Worm (Caenorhabditis elegans): Measurements from ENCODE around the gene Y73F8A.10.
"Not testable (repeated sequence)": the region's sequence is repeated elsewhere in the genome, so short reads cannot be mapped to it uniquely, and the experiment has no call there.

Gene Y73F8A.10

DNA sequence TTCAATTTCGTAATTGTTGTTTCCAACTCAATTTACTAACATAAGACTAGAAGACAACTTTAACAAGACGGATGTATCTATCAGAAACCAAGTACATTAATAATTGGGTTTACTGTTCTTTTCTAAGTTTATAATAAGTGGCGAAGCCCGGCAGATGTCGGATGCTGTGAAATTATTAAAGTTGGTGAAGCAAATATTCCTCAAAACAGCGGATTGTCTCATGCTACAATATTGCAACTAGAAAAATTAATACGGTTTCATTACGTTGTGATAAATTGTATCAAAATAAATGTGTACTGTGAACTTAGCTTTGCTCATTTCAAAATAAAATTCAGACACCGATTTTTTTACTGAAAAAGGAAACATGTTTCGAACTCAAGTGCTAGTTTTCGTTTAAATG lies 10.5 kb upstream of the Y73F8A.10 start:
- TF ChIP-seq scrt-1 (GFP tag; IDR thresholded peaks at IDR 0.05) (no peak), pes-1 (GFP tag; IDR thresholded peaks at IDR 0.05) (no peak), hmg-4 (GFP tag; optimal IDR thresholded peaks at IDR 0.05) (no peak), ets-7 (tag; optimal IDR thresholded peaks at IDR 0.05) (no peak)

DNA sequence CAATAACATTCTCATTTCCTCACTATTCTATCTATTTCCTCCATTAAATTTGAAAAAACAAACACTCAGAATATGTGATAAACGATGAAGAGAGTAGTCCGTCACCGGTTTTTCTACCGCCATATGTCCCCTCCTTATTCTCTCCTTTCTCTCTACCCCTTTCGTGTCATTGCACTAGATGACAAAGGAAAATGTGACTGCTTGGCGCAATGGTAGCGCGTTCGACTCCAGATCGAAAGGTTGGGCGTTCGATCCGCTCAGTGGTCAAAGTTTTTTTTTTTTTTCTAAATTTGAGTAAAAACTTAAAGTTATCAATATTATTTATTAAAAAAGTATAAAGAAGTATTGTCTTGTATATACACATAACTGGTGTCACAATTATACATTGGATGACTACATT lies 4.6 kb upstream of the Y73F8A.10 start:
- TF ChIP-seq ama-1 (optimal IDR thresholded peaks at IDR 0.05) (no peak), hmbx-1 (tag; optimal IDR thresholded peaks at IDR 0.05) (no peak), ets-7 (tag; optimal IDR thresholded peaks at IDR 0.05) (no peak), aly-1 (tag; optimal IDR thresholded peaks at IDR 0.05) (no peak), B0310.2 (tag; optimal IDR thresholded peaks at IDR 0.05) (no peak), hmg-4 (GFP tag; optimal IDR thresholded peaks at IDR 0.05) (no peak), tbx-11 (GFP tag; IDR thresholded peaks at IDR 0.05) (peak; percentile 84), sea-1 (GFP tag; conservative IDR thresholded peaks at IDR 0.05) (peak; percentile 78), tbx-37 (GFP tag; conservative IDR thresholded peaks at IDR 0.05) (peak; percentile 84), pes-1 (GFP tag; IDR thresholded peaks at IDR 0.05) (peak; percentile 87), ceh-36 (tag; optimal IDR thresholded peaks at IDR 0.05) (no peak), hnd-1 (tag; optimal IDR thresholded peaks at IDR 0.05) (peak; percentile 54), tra-4 (tag; optimal IDR thresholded peaks at IDR 0.05) (no peak), scrt-1 (GFP tag; IDR thresholded peaks at IDR 0.05) (peak; percentile 84), flt-1 (GFP tag; IDR thresholded peaks at IDR 0.05) (peak; percentile 85), ceh-13 (GFP tag; optimal IDR thresholded peaks at IDR 0.05) (peak; percentile 39)

DNA sequence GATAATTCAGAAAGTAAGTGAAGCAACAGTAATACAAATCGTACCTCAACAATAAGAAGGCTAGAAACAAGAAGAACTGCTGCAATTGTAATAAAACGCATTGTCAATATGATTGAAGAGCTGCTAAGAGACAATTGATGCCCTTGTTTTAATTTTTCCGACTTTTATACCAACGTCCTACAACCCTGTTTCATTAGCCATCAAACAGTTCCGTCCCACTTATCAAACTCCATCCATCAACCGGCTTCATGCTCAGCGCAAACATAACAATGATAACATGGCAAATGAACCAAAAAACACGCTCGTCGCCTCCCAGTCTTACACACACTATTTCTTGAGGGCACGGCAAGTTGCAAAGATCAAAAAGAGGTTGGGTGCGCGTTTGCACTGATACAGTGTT lies 3.0 kb upstream of the Y73F8A.10 start, which contains the start of gene pqn-90:
Gene pqn-90 (minus strand): TSS at position 101 of the 400 bp plus-strand sequence.
- TF ChIP-seq scrt-1 (GFP tag; IDR thresholded peaks at IDR 0.05) (no peak), tbx-11 (GFP tag; IDR thresholded peaks at IDR 0.05) (no peak), ets-7 (tag; optimal IDR thresholded peaks at IDR 0.05) (no peak), hmbx-1 (tag; optimal IDR thresholded peaks at IDR 0.05) (no peak), hmg-4 (GFP tag; optimal IDR thresholded peaks at IDR 0.05) (no peak), B0310.2 (tag; optimal IDR thresholded peaks at IDR 0.05) (no peak), ama-1 (optimal IDR thresholded peaks at IDR 0.05) (no peak), sea-1 (GFP tag; conservative IDR thresholded peaks at IDR 0.05) (no peak), tbx-37 (GFP tag; conservative IDR thresholded peaks at IDR 0.05) (no peak), F13C5.2 (tag; optimal IDR thresholded peaks at IDR 0.05) (no peak), flt-1 (GFP tag; IDR thresholded peaks at IDR 0.05) (no peak), hnd-1 (tag; optimal IDR thresholded peaks at IDR 0.05) (no peak), ceh-36 (tag; optimal IDR thresholded peaks at IDR 0.05) (no peak), tra-4 (tag; optimal IDR thresholded peaks at IDR 0.05) (no peak), aly-1 (tag; optimal IDR thresholded peaks at IDR 0.05) (no peak), ceh-13 (GFP tag; optimal IDR thresholded peaks at IDR 0.05) (no peak), pes-1 (GFP tag; IDR thresholded peaks at IDR 0.05) (no peak)

DNA sequence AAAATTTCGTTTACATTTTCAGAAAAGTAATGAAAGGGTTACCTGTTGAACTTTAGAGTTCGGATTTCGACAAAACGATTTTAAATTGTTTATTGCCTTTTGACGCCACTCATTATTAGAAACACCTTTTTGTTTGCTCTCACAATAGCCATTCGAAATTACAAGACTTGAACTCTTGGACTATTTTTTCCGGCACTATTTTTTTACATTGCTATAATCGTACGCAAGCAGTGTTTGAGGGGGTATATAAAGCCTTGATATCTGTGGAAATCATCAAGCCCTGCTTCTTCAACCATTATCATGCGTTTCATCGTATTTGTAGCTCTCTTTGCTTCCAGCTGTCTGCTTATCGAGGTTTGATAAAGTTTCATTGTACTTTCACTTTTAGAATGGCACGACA lies 2.5 kb upstream of the Y73F8A.10 start, which contains the start of gene pqn-91:
Gene pqn-91 (plus strand): TSS at position 301 of the 400 bp plus-strand sequence.
- no peak for TF ChIP-seq B0310.2 (tag; optimal IDR thresholded peaks at IDR 0.05)
- no peak for TF ChIP-seq F13C5.2 (tag; optimal IDR thresholded peaks at IDR 0.05)
- TF ChIP-seq hnd-1 (tag; optimal IDR thresholded peaks at IDR 0.05) = no peak
- TF ChIP-seq ceh-36 (tag; optimal IDR thresholded peaks at IDR 0.05) = no peak
- TF ChIP-seq tbx-11 (GFP tag; IDR thresholded peaks at IDR 0.05) = no peak
- TF ChIP-seq ama-1 (optimal IDR thresholded peaks at IDR 0.05) = no peak
- no peak for TF ChIP-seq ceh-13 (GFP tag; optimal IDR thresholded peaks at IDR 0.05)
- TF ChIP-seq hmg-4 (GFP tag; optimal IDR thresholded peaks at IDR 0.05) = no peak

DNA sequence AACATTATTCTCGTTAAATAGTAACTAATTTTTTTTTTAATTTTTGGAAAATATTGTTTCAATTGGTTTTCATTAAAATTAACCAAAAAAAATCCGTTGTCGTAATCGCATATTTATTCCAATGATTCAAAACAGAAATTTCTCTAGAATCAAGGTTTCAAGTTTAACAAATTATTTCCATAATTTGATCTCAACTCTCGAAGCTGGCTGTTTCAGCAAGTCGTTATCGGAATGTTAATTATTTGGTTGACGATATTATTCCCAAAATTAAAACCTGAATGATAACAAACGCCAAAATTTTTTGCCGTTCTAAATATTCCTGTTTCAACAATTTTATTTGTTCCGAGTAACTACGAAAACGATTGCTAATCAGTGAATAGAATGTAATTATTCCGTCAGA lies 5.9 kb downstream of the Y73F8A.10 start:
- TF ChIP-seq tbx-37 (GFP tag; conservative IDR thresholded peaks at IDR 0.05) (no peak), aly-1 (tag; optimal IDR thresholded peaks at IDR 0.05) (no peak)

DNA sequence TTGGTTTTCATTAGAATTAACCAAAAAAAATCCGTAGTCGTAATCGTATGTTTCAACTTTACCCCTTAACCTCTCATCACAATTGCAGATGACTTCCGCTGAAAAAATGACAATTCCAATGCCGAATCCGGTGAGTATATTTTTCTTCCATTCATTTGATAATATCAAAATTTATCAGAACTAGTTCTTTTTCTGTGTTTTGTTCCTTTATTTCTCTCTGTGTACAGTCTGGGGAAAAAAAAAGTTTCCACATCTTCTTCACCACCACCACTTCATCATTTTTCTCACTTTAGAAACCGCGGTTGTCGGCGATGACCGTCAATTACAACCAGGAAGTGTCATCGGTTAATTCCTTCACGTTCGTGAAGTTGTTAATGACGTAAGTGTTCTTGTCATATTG lies 8.0 kb downstream of the Y73F8A.10 start, which contains the start of gene best-21:
Gene best-21 (plus strand): TSS at position 301 of the 400 bp plus-strand sequence.
- no peak for TF ChIP-seq tra-4 (tag; optimal IDR thresholded peaks at IDR 0.05)
- no peak for TF ChIP-seq hmbx-1 (tag; optimal IDR thresholded peaks at IDR 0.05)
- TF ChIP-seq ceh-13 (GFP tag; optimal IDR thresholded peaks at IDR 0.05) = no peak
- TF ChIP-seq sea-1 (GFP tag; conservative IDR thresholded peaks at IDR 0.05) = no peak
- TF ChIP-seq tbx-37 (GFP tag; conservative IDR thresholded peaks at IDR 0.05) = no peak
- no peak for TF ChIP-seq ceh-36 (tag; optimal IDR thresholded peaks at IDR 0.05)
- TF ChIP-seq pes-1 (GFP tag; IDR thresholded peaks at IDR 0.05) = no peak
- no peak for TF ChIP-seq ama-1 (optimal IDR thresholded peaks at IDR 0.05)
- TF ChIP-seq B0310.2 (tag; optimal IDR thresholded peaks at IDR 0.05) = no peak
- no peak for TF ChIP-seq flt-1 (GFP tag; IDR thresholded peaks at IDR 0.05)

DNA sequence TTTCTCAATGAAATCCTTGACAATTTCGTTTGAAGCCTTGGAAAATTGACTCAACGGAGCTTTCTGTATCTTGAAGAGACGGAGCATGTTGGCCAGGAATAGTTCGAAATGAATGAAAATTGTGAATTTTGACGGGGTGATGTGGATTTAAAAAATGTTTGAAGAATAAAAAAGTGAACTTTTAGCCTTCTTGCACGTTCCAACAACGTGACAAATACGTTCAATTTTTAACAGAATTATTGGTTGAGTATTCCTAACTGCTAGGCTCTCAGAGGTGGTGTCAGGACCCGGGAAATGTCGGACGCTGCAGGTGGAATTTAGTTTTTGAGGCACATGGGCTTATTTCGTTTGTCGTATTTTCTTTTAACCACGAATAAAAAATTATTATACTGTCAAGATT lies 17.4 kb downstream of the Y73F8A.10 start, which contains the start of gene Y73F8A.12:
Gene Y73F8A.12 (minus strand): TSS at position 101 of the 400 bp plus-strand sequence.
- not testable (repeated sequence) for TF ChIP-seq ets-7 (tag; optimal IDR thresholded peaks at IDR 0.05); ama-1 (optimal IDR thresholded peaks at IDR 0.05); sea-1 (GFP tag; conservative IDR thresholded peaks at IDR 0.05)

DNA sequence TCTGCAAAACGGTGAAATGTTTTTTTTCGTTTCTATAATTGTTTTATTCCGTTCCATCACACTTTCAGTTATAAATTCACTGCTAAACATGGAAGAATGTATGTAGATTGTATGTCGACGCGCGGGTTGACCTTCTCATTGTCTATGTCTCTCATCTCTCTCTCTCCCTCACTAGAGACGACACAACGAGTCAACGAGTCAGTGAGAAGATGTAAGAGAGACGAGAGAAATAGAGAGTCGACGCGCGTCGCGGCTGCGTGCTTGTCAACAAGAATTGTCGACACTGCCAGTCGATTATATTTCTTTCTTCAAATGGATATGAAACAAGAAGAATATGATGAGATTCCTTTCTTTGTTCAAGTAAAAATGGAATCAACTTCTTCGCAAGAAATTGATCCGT lies 17.9 kb downstream of the Y73F8A.10 start, which contains the start of gene Y73F8A.13:
Gene Y73F8A.13 (plus strand): TSS at position 240 of the 400 bp plus-strand sequence.
- TF ChIP-seq sea-1 (GFP tag; conservative IDR thresholded peaks at IDR 0.05) (no peak), ama-1 (optimal IDR thresholded peaks at IDR 0.05) (no peak), hmg-4 (GFP tag; optimal IDR thresholded peaks at IDR 0.05) (no peak), tbx-11 (GFP tag; IDR thresholded peaks at IDR 0.05) (no peak), tbx-37 (GFP tag; conservative IDR thresholded peaks at IDR 0.05) (no peak), ceh-13 (GFP tag; optimal IDR thresholded peaks at IDR 0.05) (no peak), ets-7 (tag; optimal IDR thresholded peaks at IDR 0.05) (no peak)

All from whole organism, early embryonic.